Worm (Caenorhabditis elegans) whole organism, midembryonic: ENCODE results near the gene wbp-2.

ENCODE experiments used
- T22C8.4 ChIP-seq: fragments of 200-800 bp; sonication (Bioruptor generic); IDR thresholded peaks from 2 replicates; pipeline ENCODE4 v1.3.6; 2022; ENCODE audit warnings: missing genetic modification characterization, missing compliant biosample characterization
- cog-1 ChIP-seq: sonication (generic microtip); optimal IDR thresholded peaks from 2 replicates; lab custom pipeline; 2016; ENCODE audit warnings: missing genetic modification characterization, missing compliant biosample characterization
- flt-1 ChIP-seq: fragments of 200-800 bp; sonication (Bioruptor generic); IDR thresholded peaks from 2 replicates; pipeline ENCODE4 v1.3.6; 2022; ENCODE audit warnings: missing genetic modification characterization, missing compliant biosample characterization
- klf-2 ChIP-seq: fragments of 200-800 bp; sonication (Bioruptor generic); conservative IDR thresholded peaks from 2 replicates; pipeline ENCODE4 v1.3.6; 2022; ENCODE audit warnings: missing genetic modification reagents, missing genetic modification characterization, missing compliant biosample characterization
- med-1 ChIP-seq: sonication (generic microtip); optimal IDR thresholded peaks from 2 replicates; lab custom pipeline; 2017; ENCODE audit warnings: missing genetic modification characterization, mild to moderate bottlenecking, missing compliant biosample characterization, antibody characterized with exemption, missing genetic modification reagents; ENCODE audit not compliant: insufficient read depth
- ref-1 ChIP-seq: fragments of 200-800 bp; sonication (Bioruptor generic); conservative IDR thresholded peaks from 2 replicates; pipeline ENCODE4 v1.3.6; 2022; ENCODE audit warnings: missing genetic modification reagents, missing genetic modification characterization, missing compliant biosample characterization
- tab-1 ChIP-seq: fragments of 200-800 bp; sonication (Bioruptor generic); IDR thresholded peaks from 2 replicates; pipeline ENCODE4 v1.3.6; 2022; ENCODE audit warnings: missing genetic modification characterization, missing compliant biosample characterization
- ztf-23 ChIP-seq: fragments of 200-800 bp; sonication (Bioruptor generic); IDR thresholded peaks from 2 replicates; pipeline ENCODE4 v1.3.6; 2022; ENCODE audit warnings: missing genetic modification reagents, missing genetic modification characterization, missing compliant biosample characterization
- ztf-29 ChIP-seq: fragments of 200-800 bp; sonication (Bioruptor generic); IDR thresholded peaks from 2 replicates; pipeline ENCODE4 v1.3.6; 2022; ENCODE audit warnings: missing genetic modification reagents, missing genetic modification characterization, missing compliant biosample characterization

Gene wbp-2

ce11 chrII:9345794-9346193, 16.2 kb downstream of the wbp-2 start:
- TF ChIP-seq cog-1 (tag; lab: Kevin White, UChicago) (no peak), med-1 (no peak), ztf-29 (GFP tag; lab: Robert Waterston, UW) (no peak), T22C8.4 (no peak), flt-1 (GFP tag; lab: Robert Waterston, UW) (no peak), ztf-23 (GFP tag; lab: Robert Waterston, UW) (no peak), tab-1 (no peak), klf-2 (GFP tag; lab: Robert Waterston, UW) (no peak), ref-1 (no peak)

- TF ChIP-seq ref-1 (no peak), ztf-23 (GFP tag; lab: Robert Waterston, UW) (no peak), flt-1 (GFP tag; lab: Robert Waterston, UW) (no peak), T22C8.4 (no peak), tab-1 (no peak), klf-2 (GFP tag; lab: Robert Waterston, UW) (no peak), cog-1 (tag; lab: Kevin White, UChicago) (no peak), ztf-29 (GFP tag; lab: Robert Waterston, UW) (no peak), med-1 (no peak)
Observed at ce11 chrII:9346490-9346889, 16.9 kb downstream of the wbp-2 start, which contains the start of gene F42A8.1. F42A8.1 (minus strand) TSS chrII:9346590.

ce11 chrII:9347444-9347843, 17.9 kb downstream of the wbp-2 start:
- TF ChIP-seq ztf-23 (GFP tag; lab: Robert Waterston, UW) (no peak), tab-1 (no peak), klf-2 (GFP tag; lab: Robert Waterston, UW) (no peak), ref-1 (no peak), cog-1 (tag; lab: Kevin White, UChicago) (no peak), flt-1 (GFP tag; lab: Robert Waterston, UW) (no peak), T22C8.4 (no peak), ztf-29 (GFP tag; lab: Robert Waterston, UW) (no peak), med-1 (no peak)

- TF ChIP-seq flt-1 (GFP tag; lab: Robert Waterston, UW) (no peak), ztf-23 (GFP tag; lab: Robert Waterston, UW) (no peak), T22C8.4 (no peak), cog-1 (tag; lab: Kevin White, UChicago) (no peak), ref-1 (no peak), ztf-29 (GFP tag; lab: Robert Waterston, UW) (no peak), med-1 (no peak), klf-2 (GFP tag; lab: Robert Waterston, UW) (no peak), tab-1 (no peak)
Observed at ce11 chrII:9352669-9353068, 23.1 kb downstream of the wbp-2 start, which contains the start of the genes sdhb-1 and cup-15. sdhb-1 (minus strand) TSS chrII:9352731. cup-15 (plus strand) TSS chrII:9353000.

ce11 chrII:9356723-9357122, 27.1 kb downstream of the wbp-2 start:
- TF ChIP-seq ref-1 (no peak), cog-1 (tag; lab: Kevin White, UChicago) (peak; percentile 27)

ce11 chrII:9358230-9358629, 28.7 kb downstream of the wbp-2 start, which contains the start of gene mel-11:
mel-11 (plus strand) TSS chrII:9358530.
- TF ChIP-seq ztf-29 (GFP tag; lab: Robert Waterston, UW) (no peak), T22C8.4 (no peak), klf-2 (GFP tag; lab: Robert Waterston, UW) (no peak), ref-1 (no peak), ztf-23 (GFP tag; lab: Robert Waterston, UW) (no peak), cog-1 (tag; lab: Kevin White, UChicago) (no peak), flt-1 (GFP tag; lab: Robert Waterston, UW) (no peak), med-1 (no peak), tab-1 (no peak)

ce11 chrII:9362249-9362648, 32.7 kb downstream of the wbp-2 start:
- TF ChIP-seq ref-1 (no peak), flt-1 (GFP tag; lab: Robert Waterston, UW) (no peak), ztf-23 (GFP tag; lab: Robert Waterston, UW) (no peak), ztf-29 (GFP tag; lab: Robert Waterston, UW) (no peak), cog-1 (tag; lab: Kevin White, UChicago) (no peak), T22C8.4 (no peak), tab-1 (no peak)

- TF ChIP-seq T22C8.4 (0 out of 2 replicates have a peak, but pooled peaks have one; percentile 6), ztf-29 (GFP tag; lab: Robert Waterston, UW) (no peak)
Observed at ce11 chrII:9369394-9369793, 39.8 kb downstream of the wbp-2 start.

ce11 chrII:9372393-9372792, 42.8 kb downstream of the wbp-2 start, which contains the start of gene C06C3.3:
C06C3.3 (minus strand) TSS chrII:9372493.
- TF ChIP-seq med-1 (no peak), klf-2 (GFP tag; lab: Robert Waterston, UW) (no peak), T22C8.4 (no peak), ztf-29 (GFP tag; lab: Robert Waterston, UW) (no peak), cog-1 (tag; lab: Kevin White, UChicago) (no peak), ztf-23 (GFP tag; lab: Robert Waterston, UW) (no peak), flt-1 (GFP tag; lab: Robert Waterston, UW) (no peak), tab-1 (no peak), ref-1 (no peak)

ce11 chrII:9372991-9373390, 43.4 kb downstream of the wbp-2 start, which contains the start of gene C06C3.4:
C06C3.4 (plus strand) TSS chrII:9373291.
- TF ChIP-seq klf-2 (GFP tag; lab: Robert Waterston, UW) (no peak), tab-1 (no peak), cog-1 (tag; lab: Kevin White, UChicago) (no peak), T22C8.4 (no peak), ztf-23 (GFP tag; lab: Robert Waterston, UW) (no peak), ref-1 (no peak), med-1 (no peak), ztf-29 (GFP tag; lab: Robert Waterston, UW) (no peak), flt-1 (GFP tag; lab: Robert Waterston, UW) (no peak)

- no peak for TF ChIP-seq ztf-29 (GFP tag; lab: Robert Waterston, UW)
- TF ChIP-seq cog-1 (tag; lab: Kevin White, UChicago), result no peak
- TF ChIP-seq med-1, result no peak
- no peak for TF ChIP-seq flt-1 (GFP tag; lab: Robert Waterston, UW)
- no peak for TF ChIP-seq klf-2 (GFP tag; lab: Robert Waterston, UW)
Observed at ce11 chrII:9374807-9375206, 45.2 kb downstream of the wbp-2 start, which contains the start of gene C06C3.12. C06C3.12 (plus strand) TSS chrII:9375107.
